1 fruit fly cellular context compared by ENCODE assay signal in genomic region chrX:2301613-2302522, dm6.
TF ChIP-seq lines count a peak whose summit lies in the region.

No protein-coding gene starts in this region.

TF ChIP-seq in whole organism, embryonic, 481 proteins besides CTCF, POLR2A, EP300 and RAD21 (continued from another document and continues in another):
- TF ChIP-seq vfl (GFP tag; optimal IDR thresholded peaks at IDR 0.05; lab: Kevin White, UChicago) (peak; percentile 55), Trl (optimal IDR thresholded peaks at IDR 0.05; lab: Kevin White, UChicago) (no peak), Trl (GFP tag; optimal IDR thresholded peaks at IDR 0.05; lab: Kevin White, UChicago) (peak; percentile 86), tna (GFP tag; IDR thresholded peaks at IDR 0.05; lab: Robert Waterston, UW; ENCODE audit: partially characterized antibody) (no peak), Sry-δ (GFP tag; optimal IDR thresholded peaks at IDR 0.05; lab: Kevin White, UChicago) (peak; percentile 37), CG16779 (GFP tag; IDR thresholded peaks at IDR 0.05; lab: Robert Waterston, UW) (no peak), tin (GFP tag; optimal IDR thresholded peaks at IDR 0.05; lab: Kevin White, UChicago) (peak; percentile 70), Drgx (GFP tag; IDR thresholded peaks at IDR 0.05; lab: Robert Waterston, UW) (peak; percentile 78), klu (GFP tag; IDR thresholded peaks at IDR 0.05; lab: Robert Waterston, UW) (peak; percentile 64), Abd-B (GFP tag; optimal IDR thresholded peaks at IDR 0.05; lab: Kevin White, UChicago) (peak; percentile 78), zen (tag; optimal IDR thresholded peaks at IDR 0.05; lab: Kevin White, UChicago) (peak; percentile 56), pros (GFP tag; optimal IDR thresholded peaks at IDR 0.05; lab: Kevin White, UChicago) (no peak), peb (GFP tag; IDR thresholded peaks at IDR 0.05; lab: Robert Waterston, UW) (peak; percentile 71), kah (GFP tag; optimal IDR thresholded peaks at IDR 0.05; lab: Kevin White, UChicago) (peak; percentile 61), disco-r (GFP tag; optimal IDR thresholded peaks at IDR 0.05; lab: Kevin White, UChicago) (peak; percentile 70), CG30431 (GFP tag; optimal IDR thresholded peaks at IDR 0.05; lab: Kevin White, UChicago) (peak; percentile 79), CG10462 (GFP tag; optimal IDR thresholded peaks at IDR 0.05; lab: Kevin White, UChicago) (peak; percentile 34), en (GFP tag; optimal IDR thresholded peaks at IDR 0.05; lab: Kevin White, UChicago) (peak; percentile 30), Six4 (GFP tag; optimal IDR thresholded peaks at IDR 0.05; lab: Kevin White, UChicago) (peak; percentile 75), wdn (GFP tag; IDR thresholded peaks at IDR 0.05; lab: Robert Waterston, UW) (peak; percentile 43; the same call in 1 of the 2 replicates), HLH54F (GFP tag; optimal IDR thresholded peaks at IDR 0.05; lab: Kevin White, UChicago) (peak; percentile 81), CG9609 (GFP tag; optimal IDR thresholded peaks at IDR 0.05; lab: Kevin White, UChicago) (peak; percentile 86), CG10565 (GFP tag; optimal IDR thresholded peaks at IDR 0.05; lab: Kevin White, UChicago) (no peak), tio (GFP tag; optimal IDR thresholded peaks at IDR 0.05; lab: Kevin White, UChicago) (peak; percentile 81), eyg (GFP tag; optimal IDR thresholded peaks at IDR 0.05; lab: Kevin White, UChicago) (peak; percentile 80), CG12236 (GFP tag; optimal IDR thresholded peaks at IDR 0.05; lab: Kevin White, UChicago) (peak; percentile 68), CG1602 (GFP tag; optimal IDR thresholded peaks at IDR 0.05; lab: Kevin White, UChicago) (peak; percentile 75), usp (GFP tag; optimal IDR thresholded peaks at IDR 0.05; lab: Kevin White, UChicago) (no peak), sens (GFP tag; lab: Kevin White, UChicago) (peak; percentile 98), B-H1 (GFP tag; IDR thresholded peaks at IDR 0.05; lab: Robert Waterston, UW) (peak; percentile 73), CG10274 (GFP tag; optimal IDR thresholded peaks at IDR 0.05; lab: Kevin White, UChicago) (peak; percentile 62), CG13296 (GFP tag; optimal IDR thresholded peaks at IDR 0.05; lab: Kevin White, UChicago) (peak; percentile 79), Bdp1 (GFP tag; optimal IDR thresholded peaks at IDR 0.05; lab: Kevin White, UChicago) (peak; percentile 71), inv (GFP tag; IDR thresholded peaks at IDR 0.05; lab: Robert Waterston, UW; ENCODE audit: partially characterized antibody) (no peak), CG10543 (GFP tag; optimal IDR thresholded peaks at IDR 0.05; lab: Kevin White, UChicago) (peak; percentile 50), CG6254 (GFP tag; optimal IDR thresholded peaks at IDR 0.05; lab: Kevin White, UChicago) (peak; percentile 77), CG4854 (GFP tag; optimal IDR thresholded peaks at IDR 0.05; lab: Kevin White, UChicago) (peak; percentile 30), CG31441 (GFP tag; IDR thresholded peaks at IDR 0.05; lab: Robert Waterston, UW) (peak; percentile 82), Meics (GFP tag; optimal IDR thresholded peaks at IDR 0.05; lab: Kevin White, UChicago) (peak; percentile 76), CG9817 (tag; optimal IDR thresholded peaks at IDR 0.05; lab: Kevin White, UChicago) (peak; percentile 77), Antp (GFP tag; optimal IDR thresholded peaks at IDR 0.05; lab: Kevin White, UChicago) (peak; percentile 89), CG3065 (GFP tag; optimal IDR thresholded peaks at IDR 0.05; lab: Kevin White, UChicago) (peak; percentile 55), Scr (GFP tag; IDR thresholded peaks at IDR 0.05; lab: Robert Waterston, UW; ENCODE audit: partially characterized antibody) (no peak), cg (GFP tag; optimal IDR thresholded peaks at IDR 0.05; lab: Kevin White, UChicago) (peak; percentile 73), Sry-β (GFP tag; optimal IDR thresholded peaks at IDR 0.05; lab: Kevin White, UChicago) (no peak), slbo (GFP tag; IDR thresholded peaks at IDR 0.05; lab: Robert Waterston, UW) (peak; percentile 71), fd96Cb (tag; optimal IDR thresholded peaks at IDR 0.05; lab: Kevin White, UChicago) (peak; percentile 86), Fer1 (GFP tag; optimal IDR thresholded peaks at IDR 0.05; lab: Kevin White, UChicago) (peak; percentile 80), CG9876 (GFP tag; optimal IDR thresholded peaks at IDR 0.05; lab: Kevin White, UChicago) (peak; percentile 70), Blimp-1 (GFP tag; optimal IDR thresholded peaks at IDR 0.05; lab: Kevin White, UChicago) (peak; percentile 81), z (GFP tag; IDR thresholded peaks at IDR 0.05; lab: Robert Waterston, UW) (peak; percentile 47; the same call in 1 of the 3 replicates), CG14050 (GFP tag; IDR thresholded peaks at IDR 0.05; lab: Robert Waterston, UW) (peak; percentile 72), CG3995 (GFP tag; optimal IDR thresholded peaks at IDR 0.05; lab: Kevin White, UChicago) (peak; percentile 20), Vsx1 (GFP tag; optimal IDR thresholded peaks at IDR 0.05; lab: Kevin White, UChicago) (peak; percentile 50), CG6175 (GFP tag; IDR thresholded peaks at IDR 0.05; lab: Robert Waterston, UW) (peak; percentile 23; the same call in 1 of the 3 replicates), al (GFP tag; IDR thresholded peaks at IDR 0.05; lab: Robert Waterston, UW) (peak; percentile 76), mirr (GFP tag; optimal IDR thresholded peaks at IDR 0.05; lab: Kevin White, UChicago) (no peak), Nf-YA (GFP tag; IDR thresholded peaks at IDR 0.05; lab: Robert Waterston, UW) (peak; percentile 58; the same call in 1 of the 2 replicates), CG13775 (GFP tag; optimal IDR thresholded peaks at IDR 0.05; lab: Kevin White, UChicago) (peak; percentile 79), croc (GFP tag; conservative IDR thresholded peaks at IDR 0.05; lab: Robert Waterston, UW) (peak; percentile 81), CG8290 (GFP tag; optimal IDR thresholded peaks at IDR 0.05; lab: Kevin White, UChicago) (peak; percentile 47), CG8290 (tag; optimal IDR thresholded peaks at IDR 0.05; lab: Kevin White, UChicago) (peak in 1 of 2 experiments; percentile 85), CG13894 (tag; optimal IDR thresholded peaks at IDR 0.05; lab: Kevin White, UChicago) (no peak), CG3407 (GFP tag; optimal IDR thresholded peaks at IDR 0.05; lab: Kevin White, UChicago) (peak; percentile 77), CG1024 (GFP tag; IDR thresholded peaks at IDR 0.05; lab: Robert Waterston, UW) (peak; percentile 67; the same call in 1 of the 2 replicates), CG3847 (GFP tag; IDR thresholded peaks at IDR 0.05; lab: Robert Waterston, UW) (peak; percentile 61), lab (GFP tag; optimal IDR thresholded peaks at IDR 0.05; lab: Kevin White, UChicago) (peak; percentile 85), rib (GFP tag; IDR thresholded peaks at IDR 0.05; lab: Robert Waterston, UW) (peak; percentile 54; the same call in 1 of the 2 replicates), CG11504 (tag; optimal IDR thresholded peaks at IDR 0.05; lab: Kevin White, UChicago) (peak; percentile 87), Bteb2 (GFP tag; optimal IDR thresholded peaks at IDR 0.05; lab: Kevin White, UChicago) (peak; percentile 55), CG17361 (GFP tag; IDR thresholded peaks at IDR 0.05; lab: Robert Waterston, UW) (peak; percentile 89), ranshi (GFP tag; IDR thresholded peaks at IDR 0.05; lab: Robert Waterston, UW) (peak; percentile 83; the same call in 1 of the 2 replicates), Bgb (GFP tag; IDR thresholded peaks at IDR 0.05; lab: Robert Waterston, UW; ENCODE audit: partially characterized antibody) (no peak), Dip2 (GFP tag; IDR thresholded peaks at IDR 0.05; lab: Robert Waterston, UW) (no peak), CG11456 (GFP tag; IDR thresholded peaks at IDR 0.05; lab: Robert Waterston, UW) (peak; percentile 71; the same call in 2 of the 3 replicates), CG3838 (GFP tag; optimal IDR thresholded peaks at IDR 0.05; lab: Kevin White, UChicago) (peak; percentile 53), ssp (GFP tag; IDR thresholded peaks at IDR 0.05; lab: Robert Waterston, UW) (peak; percentile 71), Dref (GFP tag; IDR thresholded peaks at IDR 0.05; lab: Robert Waterston, UW) (no peak), pum (GFP tag; optimal IDR thresholded peaks at IDR 0.05; lab: Kevin White, UChicago) (peak; percentile 76), bowl (GFP tag; IDR thresholded peaks at IDR 0.05; lab: Robert Waterston, UW) (peak; percentile 54; the same call in 1 of the 2 replicates), D19A (tag; optimal IDR thresholded peaks at IDR 0.05; lab: Kevin White, UChicago) (peak; percentile 78), Camta (GFP tag; optimal IDR thresholded peaks at IDR 0.05; lab: Kevin White, UChicago) (peak; percentile 68), sr (GFP tag; IDR thresholded peaks at IDR 0.05; lab: Robert Waterston, UW) (peak; percentile 68; the same call in 1 of the 3 replicates), CG2116 (GFP tag; optimal IDR thresholded peaks at IDR 0.05; lab: Kevin White, UChicago) (peak; percentile 49), tgo (GFP tag; IDR thresholded peaks at IDR 0.05; lab: Robert Waterston, UW) (peak; percentile 82; the same call in 2 of the 3 replicates), MBD-R2 (GFP tag; IDR thresholded peaks at IDR 0.05; lab: Robert Waterston, UW) (peak; percentile 43; the same call in 1 of the 2 replicates), sna (GFP tag; IDR thresholded peaks at IDR 0.05; lab: Robert Waterston, UW; ENCODE audit: partially characterized antibody) (no peak), cato (GFP tag; optimal IDR thresholded peaks at IDR 0.05; lab: Kevin White, UChicago; ENCODE audit: borderline replicate concordance) (peak; percentile 50), Nf-YC (tag; optimal IDR thresholded peaks at IDR 0.05; lab: Kevin White, UChicago) (peak; percentile 58), fd64A (GFP tag; optimal IDR thresholded peaks at IDR 0.05; lab: Kevin White, UChicago) (peak; percentile 58), CG16815 (GFP tag; optimal IDR thresholded peaks at IDR 0.05; lab: Kevin White, UChicago) (peak; percentile 75), sc (optimal IDR thresholded peaks at IDR 0.05; lab: Kevin White, UChicago) (no peak), sc (GFP tag; optimal IDR thresholded peaks at IDR 0.05; lab: Kevin White, UChicago) (peak; percentile 69), sens-2 (GFP tag; IDR thresholded peaks at IDR 0.05; lab: Robert Waterston, UW) (peak; percentile 78), ara (GFP tag; IDR thresholded peaks at IDR 0.05; lab: Robert Waterston, UW) (peak; percentile 87), Sox100B (GFP tag; optimal IDR thresholded peaks at IDR 0.05; lab: Kevin White, UChicago) (peak; percentile 85), Ptx1 (GFP tag; IDR thresholded peaks at IDR 0.05; lab: Robert Waterston, UW) (peak; percentile 91), CG31365 (tag; optimal IDR thresholded peaks at IDR 0.05; lab: Kevin White, UChicago) (peak; percentile 46), CG7556 (GFP tag; optimal IDR thresholded peaks at IDR 0.05; lab: Kevin White, UChicago) (peak; percentile 78), trh (GFP tag; optimal IDR thresholded peaks at IDR 0.05; lab: Kevin White, UChicago) (peak; percentile 21), CG31224 (GFP tag; IDR thresholded peaks at IDR 0.05; lab: Robert Waterston, UW) (peak; percentile 68; the same call in 1 of the 2 replicates), pb (GFP tag; optimal IDR thresholded peaks at IDR 0.05; lab: Kevin White, UChicago) (peak; percentile 82), CG10209 (GFP tag; optimal IDR thresholded peaks at IDR 0.05; lab: Kevin White, UChicago) (peak; percentile 81), CG6765 (GFP tag; optimal IDR thresholded peaks at IDR 0.05; lab: Kevin White, UChicago) (peak; percentile 47), sim (GFP tag; IDR thresholded peaks at IDR 0.05; lab: Robert Waterston, UW) (peak; percentile 58), Hsf (GFP tag; optimal IDR thresholded peaks at IDR 0.05; lab: Kevin White, UChicago) (peak; percentile 82), MESR4 (GFP tag; optimal IDR thresholded peaks at IDR 0.05; lab: Kevin White, UChicago) (peak; percentile 11), Mrtf (GFP tag; IDR thresholded peaks at IDR 0.05; lab: Robert Waterston, UW) (peak; percentile 81), CG7839 (tag; optimal IDR thresholded peaks at IDR 0.05; lab: Kevin White, UChicago) (peak; percentile 91), CG12071 (GFP tag; optimal IDR thresholded peaks at IDR 0.05; lab: Kevin White, UChicago) (peak; percentile 86), ro (GFP tag; IDR thresholded peaks at IDR 0.05; lab: Robert Waterston, UW) (peak; percentile 49), CG15073 (GFP tag; optimal IDR thresholded peaks at IDR 0.05; lab: Kevin White, UChicago) (peak; percentile 91), cas (GFP tag; IDR thresholded peaks at IDR 0.05; lab: Robert Waterston, UW) (no peak), CG1603 (tag; optimal IDR thresholded peaks at IDR 0.05; lab: Kevin White, UChicago) (peak; percentile 90), vvl (GFP tag; IDR thresholded peaks at IDR 0.05; lab: Robert Waterston, UW) (peak; percentile 91), Oaz (GFP tag; IDR thresholded peaks at IDR 0.05; lab: Robert Waterston, UW) (peak; percentile 82), h (optimal IDR thresholded peaks at IDR 0.05; lab: Kevin White, UChicago) (no peak), CG8281 (tag; optimal IDR thresholded peaks at IDR 0.05; lab: Kevin White, UChicago) (peak; percentile 46), so (GFP tag; IDR thresholded peaks at IDR 0.05; lab: Robert Waterston, UW) (peak; percentile 69; the same call in 1 of the 3 replicates), bab2 (GFP tag; optimal IDR thresholded peaks at IDR 0.05; lab: Kevin White, UChicago) (peak; percentile 81), CG2678 (tag; optimal IDR thresholded peaks at IDR 0.05; lab: Kevin White, UChicago) (peak; percentile 89), gro (GFP tag; optimal IDR thresholded peaks at IDR 0.05; lab: Kevin White, UChicago) (peak; percentile 45), Dek (tag; optimal IDR thresholded peaks at IDR 0.05; lab: Kevin White, UChicago) (peak; percentile 57), jigr1 (GFP tag; IDR thresholded peaks at IDR 0.05; lab: Robert Waterston, UW) (peak; percentile 86), jing (GFP tag; optimal IDR thresholded peaks at IDR 0.05; lab: Kevin White, UChicago) (peak; percentile 74), CG31388 (GFP tag; optimal IDR thresholded peaks at IDR 0.05; lab: Kevin White, UChicago) (no peak), fd3F (GFP tag; optimal IDR thresholded peaks at IDR 0.05; lab: Kevin White, UChicago) (peak; percentile 71), gt (GFP tag; IDR thresholded peaks at IDR 0.05; lab: Robert Waterston, UW) (peak; percentile 74), pita (GFP tag; optimal IDR thresholded peaks at IDR 0.05; lab: Kevin White, UChicago) (no peak), HmgD (GFP tag; optimal IDR thresholded peaks at IDR 0.05; lab: Kevin White, UChicago) (peak; percentile 67)
